Worm (Caenorhabditis elegans) whole organism, L4 larva: ENCODE measurements around the gene srj-44.

Experiments used
- ama-1 ChIP-seq: fragments of 150-350 bp; optimal IDR thresholded peaks from 2 replicates; lab custom pipeline; 2014; ENCODE audit warnings: inconsistent platforms, mixed read lengths
- lsy-2 ChIP-seq, 2 experiments: fragments of 150-350 bp in 1 of 2; sonication (generic microtip) in 1 of 2; optimal IDR thresholded peaks; 2 replicates each; lab custom pipeline; 2014 to 2017; ENCODE audit warnings: missing biosample characterization in 2 of 2, missing genetic modification characterization in 2 of 2
- mdt-29 ChIP-seq: fragments of 200-800 bp; sonication (Bioruptor generic); IDR thresholded peaks from 2 replicates; pipeline ENCODE4 v1.3.6; 2022; ENCODE audit warnings: missing genetic modification reagents, missing genetic modification characterization, missing compliant biosample characterization
- mes-2 ChIP-seq: sonication (generic microtip); optimal IDR thresholded peaks from 2 replicates; lab custom pipeline; 2016; ENCODE audit warnings: missing genotype, mild to moderate bottlenecking, missing genetic modification characterization, missing compliant biosample characterization; ENCODE audit not compliant: poor library complexity, severe bottlenecking
- nhr-11 ChIP-seq: fragments of 150-350 bp; optimal IDR thresholded peaks from 2 replicates; lab custom pipeline; 2014; ENCODE audit warnings: missing biosample characterization, missing genetic modification characterization
- nhr-77 ChIP-seq: fragments of 150-350 bp; optimal IDR thresholded peaks from 2 replicates; lab custom pipeline; 2014; ENCODE audit warnings: missing biosample characterization, missing genetic modification characterization
- pha-4 ChIP-seq, 2 experiments: fragments of 150-350 bp in 1 of 2; fragments of 200-800 bp in 1 of 2; sonication (Bioruptor generic) in 1 of 2; IDR thresholded peaks in 1 of 2; optimal IDR thresholded peaks in 1 of 2; 2 replicates each; pipeline versions ENCODE4 v1.3.6 to Lab custom; 2014 to 2022; ENCODE audit warnings: missing genetic modification characterization in 2 of 2, missing genetic modification reagents in 2 of 2, missing biosample characterization in 1 of 2, missing compliant biosample characterization in 1 of 2

DNA sequence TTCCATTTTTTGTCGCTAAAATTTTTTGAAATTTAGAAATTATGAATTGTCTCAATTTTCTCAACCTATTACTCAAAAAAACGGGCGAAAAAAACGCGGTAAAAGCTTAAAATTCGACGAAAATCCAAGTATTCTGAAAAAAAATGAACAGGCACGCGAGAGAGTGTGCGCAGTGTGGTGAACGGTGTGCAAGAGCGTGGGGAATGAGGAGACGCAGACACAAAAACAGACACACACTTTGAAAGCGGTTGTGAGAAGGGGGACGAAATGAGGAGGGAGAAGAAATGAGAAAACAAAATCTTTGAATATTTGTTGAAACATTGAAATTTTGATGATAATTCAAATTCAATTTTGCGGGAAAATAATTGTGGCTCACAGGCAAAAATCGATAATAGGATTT, 18.9 kb downstream of the srj-44 start, which contains the start of gene T03D3.5:
- no peak for TF ChIP-seq lsy-2 (tag; optimal IDR thresholded peaks at IDR 0.05; lab: Kevin White, UChicago)
- TF ChIP-seq nhr-11 (tag; lab: Kevin White, UChicago), result no peak
- TF ChIP-seq ama-1 (lab: Kevin White, UChicago), result no peak
- TF ChIP-seq pha-4 (GFP tag; IDR thresholded peaks at IDR 0.05; lab: Robert Waterston, UW), result no peak
- TF ChIP-seq pha-4 (tag; optimal IDR thresholded peaks at IDR 0.05; lab: Kevin White, UChicago), result no peak
- no peak for TF ChIP-seq nhr-77 (tag; lab: Kevin White, UChicago)
- TF ChIP-seq mdt-29, result no peak
- no peak for TF ChIP-seq mes-2 (tag; lab: Kevin White, UChicago)
